Fruit fly (Drosophila melanogaster): Measurements from ENCODE around the gene Fip1.

Gene Fip1

DNA sequence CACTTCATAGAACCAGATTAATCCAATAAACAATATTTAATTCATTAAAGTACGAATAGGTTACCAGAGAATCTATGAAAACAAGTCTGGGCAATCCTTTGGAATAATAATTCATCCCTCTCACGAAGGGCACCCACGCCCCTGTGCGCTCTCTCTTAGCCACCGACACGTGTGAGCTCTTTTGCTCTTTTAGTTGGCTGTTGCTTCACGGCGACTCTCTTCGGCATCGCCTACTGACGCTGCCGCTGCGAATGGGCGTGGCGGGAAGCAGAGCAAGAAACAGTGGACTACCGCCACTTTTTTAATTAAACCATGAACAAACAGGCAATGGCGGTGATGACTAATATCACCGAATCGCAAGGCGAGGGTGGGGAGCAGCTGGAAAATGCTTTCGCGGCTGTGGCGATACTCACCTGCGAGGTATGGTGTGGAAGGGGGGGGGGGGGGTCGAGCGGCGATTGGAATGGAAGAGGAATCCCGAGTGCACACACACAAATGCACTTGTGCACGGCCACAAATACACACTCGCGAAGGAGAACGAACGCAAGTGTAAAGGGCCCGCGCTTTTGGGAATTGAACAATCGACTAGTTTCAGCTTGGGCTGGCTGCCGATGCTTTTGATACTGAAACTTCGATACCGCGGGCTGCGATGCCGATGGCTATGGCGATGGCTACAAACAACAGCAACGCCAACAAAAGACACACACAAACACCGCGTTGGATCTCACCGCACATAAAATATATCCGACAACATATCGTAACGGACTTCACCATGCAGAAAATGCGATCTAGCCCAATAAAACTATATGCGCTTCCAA is 6.4 kb upstream of the Fip1 start (continued):
- peak; percentile 88 for TF ChIP-seq CG17568 (GFP tag; optimal IDR thresholded peaks at IDR 0.05)
- TF ChIP-seq sens (GFP tag) = peak; percentile 98
- peak; percentile 95 for TF ChIP-seq CG11456 (GFP tag; IDR thresholded peaks at IDR 0.05)
- peak; percentile 73 for TF ChIP-seq CG30431 (GFP tag; optimal IDR thresholded peaks at IDR 0.05)
- TF ChIP-seq nerfin-2 (GFP tag; IDR thresholded peaks at IDR 0.05; ENCODE audit: partially characterized antibody) = no peak
- peak; percentile 81 for TF ChIP-seq Drgx (GFP tag; IDR thresholded peaks at IDR 0.05)
- peak; percentile 63 for TF ChIP-seq Bdp1 (GFP tag; optimal IDR thresholded peaks at IDR 0.05)
- TF ChIP-seq CG5245 (GFP tag; optimal IDR thresholded peaks at IDR 0.05) = peak; percentile 86
- TF ChIP-seq btn (GFP tag; optimal IDR thresholded peaks at IDR 0.05) = peak; percentile 70
- TF ChIP-seq Hmx (GFP tag; optimal IDR thresholded peaks at IDR 0.05) = peak; percentile 73
- peak; percentile 12; the same call in 1 of the 2 replicates for TF ChIP-seq CG4404 (GFP tag; IDR thresholded peaks at IDR 0.05)
- TF ChIP-seq CG7963 (GFP tag; IDR thresholded peaks at IDR 0.05; ENCODE audit: partially characterized antibody) = no peak
- TF ChIP-seq Mad (GFP tag; optimal IDR thresholded peaks at IDR 0.05) = peak; percentile 89
- peak; percentile 67 for TF ChIP-seq CG17361 (GFP tag; IDR thresholded peaks at IDR 0.05)
- peak; percentile 89 for TF ChIP-seq cg (GFP tag; optimal IDR thresholded peaks at IDR 0.05)
- TF ChIP-seq fd3F (GFP tag; optimal IDR thresholded peaks at IDR 0.05) = peak; percentile 73
- peak; percentile 82 for TF ChIP-seq Rx (GFP tag; IDR thresholded peaks at IDR 0.05)
- 0 out of 2 replicates have a peak, but pooled peaks have one; percentile 42 for TF ChIP-seq GATAe (GFP tag; conservative IDR thresholded peaks at IDR 0.05)
- TF ChIP-seq wor (GFP tag; IDR thresholded peaks at IDR 0.05) = peak; percentile 36; the same call in 1 of the 2 replicates
- TF ChIP-seq eyg (GFP tag; optimal IDR thresholded peaks at IDR 0.05) = peak; percentile 89
- no peak for TF ChIP-seq ro (GFP tag; IDR thresholded peaks at IDR 0.05)
- peak; percentile 77 for TF ChIP-seq luna (GFP tag; optimal IDR thresholded peaks at IDR 0.05)
- peak; percentile 62 for TF ChIP-seq CG15011 (GFP tag; optimal IDR thresholded peaks at IDR 0.05)
- peak; percentile 82 for TF ChIP-seq Nf-YA (GFP tag; IDR thresholded peaks at IDR 0.05)
- TF ChIP-seq nerfin-1 (tag; optimal IDR thresholded peaks at IDR 0.05) = peak; percentile 42
- TF ChIP-seq kay (GFP tag; optimal IDR thresholded peaks at IDR 0.05) = peak; percentile 93
- peak; percentile 89 for TF ChIP-seq Hmr (GFP tag; optimal IDR thresholded peaks at IDR 0.05)
- peak; percentile 22 for TF ChIP-seq CG10565 (GFP tag; optimal IDR thresholded peaks at IDR 0.05)
- TF ChIP-seq CG1529 (GFP tag; optimal IDR thresholded peaks at IDR 0.05) = peak; percentile 80
- peak; percentile 84 for TF ChIP-seq her (GFP tag; optimal IDR thresholded peaks at IDR 0.05)
- peak; percentile 80; the same call in 1 of the 2 replicates for TF ChIP-seq CG5953 (GFP tag; IDR thresholded peaks at IDR 0.05)
- peak; percentile 30 for TF ChIP-seq psq (GFP tag; optimal IDR thresholded peaks at IDR 0.05)
- peak; percentile 90 for TF ChIP-seq seq (GFP tag; IDR thresholded peaks at IDR 0.05)
- peak; percentile 61 for TF ChIP-seq CG2202 (tag; optimal IDR thresholded peaks at IDR 0.05)
- TF ChIP-seq Rfx (GFP tag; IDR thresholded peaks at IDR 0.05) = peak; percentile 92
- 0 out of 3 replicates have a peak, but pooled peaks have one; percentile 12 for TF ChIP-seq CG34224 (GFP tag; IDR thresholded peaks at IDR 0.05; ENCODE audit: partially characterized antibody)
- TF ChIP-seq Vsx1 (GFP tag; optimal IDR thresholded peaks at IDR 0.05) = peak; percentile 67
- peak; percentile 72 for TF ChIP-seq CG6683 (GFP tag; optimal IDR thresholded peaks at IDR 0.05)
- peak; percentile 87 for TF ChIP-seq CG12155 (GFP tag; optimal IDR thresholded peaks at IDR 0.05)
- no peak for TF ChIP-seq lov (optimal IDR thresholded peaks at IDR 0.05)
- peak; percentile 87; the same call in 2 of the 3 replicates for TF ChIP-seq lov (GFP tag; IDR thresholded peaks at IDR 0.05)
- peak; percentile 87 for TF ChIP-seq chn (GFP tag; optimal IDR thresholded peaks at IDR 0.05)
- TF ChIP-seq Bgb (GFP tag; IDR thresholded peaks at IDR 0.05; ENCODE audit: partially characterized antibody) = no peak; the same call in 1 of the 2 replicates
- peak; percentile 54 for TF ChIP-seq CG8281 (tag; optimal IDR thresholded peaks at IDR 0.05)
- no peak for TF ChIP-seq tll (GFP tag; optimal IDR thresholded peaks at IDR 0.05)
- peak; percentile 91 for TF ChIP-seq H2.0 (GFP tag; IDR thresholded peaks at IDR 0.05)
- peak; percentile 90 for TF ChIP-seq Ada2b (GFP tag; IDR thresholded peaks at IDR 0.05)
- TF ChIP-seq CG12071 (GFP tag; optimal IDR thresholded peaks at IDR 0.05) = peak; percentile 89
- peak; percentile 87 for TF ChIP-seq CG12219 (GFP tag; optimal IDR thresholded peaks at IDR 0.05)
